Worm (Caenorhabditis elegans) whole organism, early embryonic: ENCODE results near the gene pitr-6.

Source experiments
- B0310.2 ChIP-seq: sonication (generic microtip); optimal IDR thresholded peaks from 2 replicates; lab custom pipeline; 2016; ENCODE audit warnings: mild to moderate bottlenecking, missing genetic modification characterization, missing compliant biosample characterization
- F13C5.2 ChIP-seq: sonication (generic microtip); optimal IDR thresholded peaks from 2 replicates; lab custom pipeline; 2017; ENCODE audit warnings: mild to moderate bottlenecking, missing genetic modification characterization, inconsistent platforms, missing compliant biosample characterization
- aly-1 ChIP-seq: sonication (generic microtip); optimal IDR thresholded peaks from 2 replicates; lab custom pipeline; 2016; ENCODE audit warnings: missing genetic modification characterization, missing compliant biosample characterization
- ama-1 ChIP-seq: fragments of 150-350 bp; optimal IDR thresholded peaks from 2 replicates; lab custom pipeline; 2014
- ceh-13 ChIP-seq: fragments of 200-800 bp; sonication (Bioruptor generic); optimal IDR thresholded peaks from 2 replicates; lab custom pipeline; 2018; ENCODE audit warnings: mild to moderate bottlenecking, missing genetic modification characterization, missing compliant biosample characterization
- ceh-36 ChIP-seq: sonication (generic microtip); optimal IDR thresholded peaks from 2 replicates; lab custom pipeline; 2016; ENCODE audit warnings: missing genetic modification characterization, inconsistent platforms, missing compliant biosample characterization
- ets-7 ChIP-seq: sonication (generic microtip); optimal IDR thresholded peaks from 2 replicates; lab custom pipeline; 2016; ENCODE audit warnings: missing genotype, missing genetic modification characterization, missing compliant biosample characterization
- flt-1 ChIP-seq: fragments of 200-800 bp; sonication (Bioruptor generic); IDR thresholded peaks from 2 replicates; pipeline ENCODE4 v1.3.6; 2022; ENCODE audit warnings: missing genetic modification characterization, missing compliant biosample characterization
- hmbx-1 ChIP-seq: sonication (generic microtip); optimal IDR thresholded peaks from 2 replicates; lab custom pipeline; 2016; ENCODE audit warnings: mild to moderate bottlenecking, missing genetic modification characterization, missing compliant biosample characterization
- hmg-4 ChIP-seq: fragments of 200-800 bp; sonication (Bioruptor generic); optimal IDR thresholded peaks from 2 replicates; lab custom pipeline; 2018; ENCODE audit warnings: mild to moderate bottlenecking, missing genetic modification characterization, missing compliant biosample characterization
- hnd-1 ChIP-seq: sonication (generic microtip); optimal IDR thresholded peaks from 2 replicates; lab custom pipeline; 2016; ENCODE audit warnings: missing genetic modification characterization, missing compliant biosample characterization
- pes-1 ChIP-seq: fragments of 200-800 bp; sonication (Bioruptor generic); IDR thresholded peaks from 2 replicates; pipeline ENCODE4 v1.3.6; 2022; ENCODE audit warnings: missing genetic modification reagents, missing genetic modification characterization, missing compliant biosample characterization
- scrt-1 ChIP-seq: fragments of 200-800 bp; sonication (Bioruptor generic); IDR thresholded peaks from 2 replicates; pipeline ENCODE4 v1.3.6; 2022; ENCODE audit warnings: missing genetic modification characterization, missing compliant biosample characterization
- sea-1 ChIP-seq: fragments of 200-800 bp; sonication (Bioruptor generic); conservative IDR thresholded peaks from 2 replicates; pipeline ENCODE4 v1.3.6; 2022; ENCODE audit warnings: missing genetic modification characterization, missing compliant biosample characterization
- tbx-11 ChIP-seq: fragments of 200-800 bp; sonication (Bioruptor generic); IDR thresholded peaks from 2 replicates; pipeline ENCODE4 v1.3.6; 2022; ENCODE audit warnings: missing genetic modification characterization, missing compliant biosample characterization
- tbx-37 ChIP-seq: fragments of 200-800 bp; sonication (Bioruptor generic); conservative IDR thresholded peaks from 2 replicates; pipeline ENCODE4 v1.3.6; 2022; ENCODE audit warnings: missing genetic modification reagents, missing genetic modification characterization, missing compliant biosample characterization
- tra-4 ChIP-seq: sonication (generic microtip); optimal IDR thresholded peaks from 2 replicates; lab custom pipeline; 2017; ENCODE audit warnings: missing genetic modification characterization, missing compliant biosample characterization

pitr-6 gene

ce11 chrII:12414805-12415204, 30.3 kb upstream of the pitr-6 start, which contains the start of gene Y57A10C.11:
Gene Y57A10C.11, minus strand, starts transcription at chrII:12414905.
- TF ChIP-seq ets-7 (tag; lab: Kevin White, UChicago) (no peak), pes-1 (no peak), ceh-36 (tag; lab: Kevin White, UChicago) (no peak), aly-1 (no peak)

DNA sequence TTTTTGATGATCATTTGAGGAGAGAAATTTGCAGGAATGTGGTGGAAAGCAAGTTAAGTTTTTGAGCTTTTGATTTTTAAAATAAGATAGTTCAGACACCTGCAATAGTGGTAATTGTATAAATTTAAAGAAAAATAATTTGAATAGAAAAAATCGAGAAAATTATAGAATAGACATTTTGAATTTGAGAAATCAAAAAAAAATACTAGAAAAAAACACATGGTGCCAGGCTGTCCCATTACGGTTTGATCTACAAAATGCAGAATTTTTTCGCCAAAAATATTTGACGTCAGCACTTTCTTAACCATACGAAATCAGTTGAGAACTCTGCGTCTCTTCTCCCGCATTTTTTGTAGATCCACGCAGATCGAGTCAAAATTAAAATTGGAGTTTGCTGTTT, 27.6 kb upstream of the pitr-6 start, which contains the start of gene sre-27:
Gene sre-27, minus strand, starts transcription at position 101 of the 400 bp plus-strand sequence.
- TF ChIP-seq ets-7 (tag; lab: Kevin White, UChicago) (no peak), ama-1 (no peak), scrt-1 (GFP tag; lab: Robert Waterston, UW) (no peak), sea-1 (GFP tag; lab: Robert Waterston, UW) (no peak), tbx-37 (GFP tag; lab: Robert Waterston, UW) (no peak), ceh-36 (tag; lab: Kevin White, UChicago) (no peak), tbx-11 (GFP tag; lab: Robert Waterston, UW) (no peak), F13C5.2 (tag; lab: Kevin White, UChicago) (no peak), pes-1 (no peak), aly-1 (no peak), flt-1 (no peak), hnd-1 (tag; lab: Kevin White, UChicago) (no peak), tra-4 (tag; lab: Kevin White, UChicago) (no peak), ceh-13 (GFP tag; lab: Kevin White, UChicago) (no peak), hmg-4 (GFP tag; lab: Kevin White, UChicago) (no peak), B0310.2 (tag; lab: Kevin White, UChicago) (no peak)

DNA sequence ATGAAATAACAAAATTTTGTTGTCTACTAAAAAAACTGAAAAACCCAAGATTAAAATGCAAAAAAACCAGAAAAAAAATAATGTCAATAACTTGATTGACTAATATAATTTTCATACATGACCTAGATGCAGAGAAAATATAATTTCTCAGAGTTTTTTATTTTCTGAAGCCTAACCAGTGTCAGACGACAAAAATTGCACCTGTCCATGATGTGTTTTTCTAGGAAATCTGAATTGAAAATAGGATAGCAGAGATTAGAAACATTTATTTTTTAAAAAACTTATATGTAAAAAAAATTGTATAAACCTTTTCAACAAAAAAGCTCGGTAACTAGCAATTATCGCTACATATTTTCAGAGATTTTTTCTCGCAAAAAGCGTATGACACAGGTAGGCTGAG, 27.1 kb upstream of the pitr-6 start:
- TF ChIP-seq sea-1 (GFP tag; lab: Robert Waterston, UW) (no peak), flt-1 (no peak), F13C5.2 (tag; lab: Kevin White, UChicago) (no peak), scrt-1 (GFP tag; lab: Robert Waterston, UW) (no peak), pes-1 (no peak), hmg-4 (GFP tag; lab: Kevin White, UChicago) (no peak), ets-7 (tag; lab: Kevin White, UChicago) (no peak), ceh-13 (GFP tag; lab: Kevin White, UChicago) (no peak), tbx-11 (GFP tag; lab: Robert Waterston, UW) (no peak), aly-1 (no peak), hmbx-1 (tag; lab: Kevin White, UChicago) (no peak), hnd-1 (tag; lab: Kevin White, UChicago) (no peak)

DNA sequence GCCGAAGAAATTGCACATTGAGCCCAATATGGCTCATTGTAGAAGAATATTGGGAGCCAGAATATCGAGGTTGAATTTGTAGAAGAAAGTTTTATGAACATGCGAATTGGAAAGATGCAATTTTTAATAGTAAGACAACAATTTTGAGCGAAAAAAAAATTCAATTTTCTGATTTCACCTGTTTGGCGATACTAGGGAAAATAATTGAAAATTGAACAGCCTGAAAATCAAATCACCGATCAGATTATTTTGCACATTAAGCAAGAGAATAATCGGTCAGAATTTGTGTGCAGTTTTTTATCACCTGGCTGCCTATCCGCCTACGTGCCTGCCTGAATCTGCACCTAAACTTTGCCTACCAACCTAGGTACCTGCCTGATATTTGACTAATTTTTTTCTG, 24.6 kb upstream of the pitr-6 start, which contains the start of gene sre-26:
Gene sre-26, minus strand, starts transcription at position 101 of the 400 bp plus-strand sequence.
- no peak for TF ChIP-seq B0310.2 (tag; lab: Kevin White, UChicago)
- no peak for TF ChIP-seq hmbx-1 (tag; lab: Kevin White, UChicago)
- no peak for TF ChIP-seq ama-1
- no peak for TF ChIP-seq aly-1
- no peak for TF ChIP-seq flt-1
- TF ChIP-seq tbx-37 (GFP tag; lab: Robert Waterston, UW): no peak
- no peak for TF ChIP-seq hnd-1 (tag; lab: Kevin White, UChicago)
- TF ChIP-seq scrt-1 (GFP tag; lab: Robert Waterston, UW): no peak
- TF ChIP-seq tra-4 (tag; lab: Kevin White, UChicago): no peak

DNA sequence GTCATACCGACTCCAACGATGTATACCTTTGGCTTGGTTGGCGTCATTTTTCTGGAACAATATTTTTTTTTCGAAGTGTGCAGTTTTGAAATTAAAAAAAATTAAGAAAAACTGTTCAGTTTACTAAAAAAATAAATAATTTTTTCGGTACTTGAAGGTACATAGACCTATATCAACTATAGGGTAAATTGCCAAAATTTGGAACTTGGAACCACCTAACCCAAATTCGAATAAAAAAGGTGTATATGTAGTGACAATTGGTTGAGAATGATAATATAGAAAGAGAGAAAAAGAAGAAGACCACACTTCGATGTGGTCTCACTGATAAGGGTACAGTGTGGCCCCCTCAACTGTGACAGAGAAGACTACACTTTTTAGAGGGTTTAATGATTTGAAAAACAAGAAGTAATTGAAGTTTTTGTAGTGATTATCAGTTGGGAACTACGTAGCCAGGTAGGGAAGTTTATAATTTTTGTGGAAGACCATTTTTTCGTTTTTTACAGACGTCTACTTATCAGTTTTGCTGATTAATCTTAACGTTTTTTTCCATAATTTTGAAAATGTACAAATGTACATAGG, 19.4 kb upstream of the pitr-6 start, which contains the start of gene daf-22:
Gene daf-22, minus strand, starts transcription at position 51 of the 579 bp plus-strand sequence.
- TF ChIP-seq tbx-11 (GFP tag; lab: Robert Waterston, UW): no peak
- no peak for TF ChIP-seq ets-7 (tag; lab: Kevin White, UChicago)
- no peak for TF ChIP-seq ceh-13 (GFP tag; lab: Kevin White, UChicago)
- no peak for TF ChIP-seq tra-4 (tag; lab: Kevin White, UChicago)
- TF ChIP-seq sea-1 (GFP tag; lab: Robert Waterston, UW): no peak
- no peak for TF ChIP-seq aly-1
- TF ChIP-seq scrt-1 (GFP tag; lab: Robert Waterston, UW): no peak
- TF ChIP-seq ama-1: no peak
- no peak for TF ChIP-seq ceh-36 (tag; lab: Kevin White, UChicago)
- TF ChIP-seq F13C5.2 (tag; lab: Kevin White, UChicago): no peak
- no peak for TF ChIP-seq pes-1
- TF ChIP-seq tbx-37 (GFP tag; lab: Robert Waterston, UW): no peak
- TF ChIP-seq hmbx-1 (tag; lab: Kevin White, UChicago): no peak
- TF ChIP-seq hnd-1 (tag; lab: Kevin White, UChicago): no peak
- no peak for TF ChIP-seq flt-1
- TF ChIP-seq hmg-4 (GFP tag; lab: Kevin White, UChicago): no peak
- no peak for TF ChIP-seq B0310.2 (tag; lab: Kevin White, UChicago)

DNA sequence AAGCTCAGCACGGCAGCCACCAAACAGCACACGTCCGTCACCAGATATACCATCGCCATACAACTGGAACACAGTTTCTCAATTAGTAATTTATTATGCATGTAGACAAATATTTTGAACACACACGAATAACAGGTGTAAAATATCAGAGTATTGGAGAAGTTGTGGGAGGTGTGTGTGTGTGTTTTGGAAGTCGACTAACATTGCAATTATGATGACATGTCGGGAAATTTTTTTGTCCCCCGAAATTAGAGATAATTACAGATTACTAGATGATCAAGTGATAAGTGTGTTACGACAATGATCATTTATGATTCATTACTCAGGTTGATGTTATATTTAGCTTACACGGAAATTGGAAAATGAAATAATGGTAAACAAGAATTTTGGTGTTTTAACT, 15.4 kb upstream of the pitr-6 start, which contains the start of gene Y57A10C.8:
Gene Y57A10C.8, minus strand, starts transcription at position 101 of the 400 bp plus-strand sequence.
- TF ChIP-seq ama-1: no peak
- no peak for TF ChIP-seq tra-4 (tag; lab: Kevin White, UChicago)
- no peak for TF ChIP-seq aly-1
- no peak for TF ChIP-seq hnd-1 (tag; lab: Kevin White, UChicago)

ce11 chrII:12432356-12432755, 12.8 kb upstream of the pitr-6 start, which contains the start of gene dct-12:
Gene dct-12, minus strand, starts transcription at chrII:12432456.
- TF ChIP-seq F13C5.2 (tag; lab: Kevin White, UChicago): no peak
- no peak for TF ChIP-seq aly-1
- TF ChIP-seq pes-1: no peak
- TF ChIP-seq ama-1: no peak
- no peak for TF ChIP-seq tra-4 (tag; lab: Kevin White, UChicago)
- TF ChIP-seq hmg-4 (GFP tag; lab: Kevin White, UChicago): no peak
- TF ChIP-seq tbx-11 (GFP tag; lab: Robert Waterston, UW): no peak
- TF ChIP-seq flt-1: no peak
- no peak for TF ChIP-seq hmbx-1 (tag; lab: Kevin White, UChicago)
- no peak for TF ChIP-seq ets-7 (tag; lab: Kevin White, UChicago)
- no peak for TF ChIP-seq B0310.2 (tag; lab: Kevin White, UChicago)
- no peak for TF ChIP-seq tbx-37 (GFP tag; lab: Robert Waterston, UW)
- no peak for TF ChIP-seq sea-1 (GFP tag; lab: Robert Waterston, UW)
- no peak for TF ChIP-seq ceh-36 (tag; lab: Kevin White, UChicago)
- TF ChIP-seq ceh-13 (GFP tag; lab: Kevin White, UChicago): no peak
- TF ChIP-seq hnd-1 (tag; lab: Kevin White, UChicago): no peak
- no peak for TF ChIP-seq scrt-1 (GFP tag; lab: Robert Waterston, UW)
